Worm (Caenorhabditis elegans): ENCODE data around the gene bcmo-1.

- TF ChIP-seq him-1 (tag; optimal IDR thresholded peaks at IDR 0.05) (no peak), F52B5.7 (tag; optimal IDR thresholded peaks at IDR 0.05) (no peak), nfyb-1 (GFP tag; IDR thresholded peaks at IDR 0.05) (no peak), B0336.3 (GFP tag; IDR thresholded peaks at IDR 0.05) (no peak), ama-1 (optimal IDR thresholded peaks at IDR 0.05) (no peak), ama-1 (GFP tag; optimal IDR thresholded peaks at IDR 0.05) (no peak), nfya-1 (tag; optimal IDR thresholded peaks at IDR 0.05; ENCODE audit: borderline replicate concordance, insufficient read depth) (no peak), mcd-1 (GFP tag; IDR thresholded peaks at IDR 0.05) (no peak)
Measured at ce11 chrII:12855900-12856299, 25.4 kb downstream of the bcmo-1 start, which contains the start of gene Y46G5A.29.
